Worm (Caenorhabditis elegans) whole organism, late embryonic: ENCODE measurements around the gene C37H5.14.

Experiments
- ceh-2 ChIP-seq: sonication (generic microtip); optimal IDR thresholded peaks from 2 replicates; lab custom pipeline; 2016; ENCODE audit warnings: missing genotype, missing genetic modification characterization, missing compliant biosample characterization
- ceh-48 ChIP-seq: sonication (generic microtip); optimal IDR thresholded peaks from 2 replicates; lab custom pipeline; 2016; ENCODE audit warnings: missing genetic modification characterization, inconsistent platforms, missing compliant biosample characterization
- ceh-6 ChIP-seq: fragments of 200-800 bp; sonication (Bioruptor generic); optimal IDR thresholded peaks from 2 replicates; lab custom pipeline; 2018; ENCODE audit warnings: mild to moderate bottlenecking, missing genetic modification characterization, missing compliant biosample characterization
- dmd-4 ChIP-seq: sonication (generic microtip); optimal IDR thresholded peaks from 2 replicates; lab custom pipeline; 2016; ENCODE audit warnings: borderline replicate concordance, missing genetic modification characterization, missing compliant biosample characterization
- hlh-30 ChIP-seq: sonication (generic microtip); optimal IDR thresholded peaks from 2 replicates; lab custom pipeline; 2017; ENCODE audit warnings: antibody characterized with exemption, missing genetic modification characterization, missing compliant biosample characterization; ENCODE audit not compliant: insufficient read depth
- pha-2 ChIP-seq: sonication (generic microtip); optimal IDR thresholded peaks from 2 replicates; lab custom pipeline; 2017; ENCODE audit warnings: mild to moderate bottlenecking, missing genetic modification characterization, missing compliant biosample characterization
- pha-4 ChIP-seq: fragments of 150-350 bp; optimal IDR thresholded peaks from 2 replicates; lab custom pipeline; 2018; ENCODE audit warnings: missing biosample characterization, missing genetic modification reagents, missing genetic modification characterization
- sox-2 ChIP-seq: fragments of 200-800 bp; sonication (Bioruptor generic); IDR thresholded peaks from 2 replicates; pipeline ENCODE4 v1.3.6; 2022; ENCODE audit warnings: missing genetic modification reagents, missing genetic modification characterization, missing compliant biosample characterization
- tbx-7 ChIP-seq: sonication (generic microtip); optimal IDR thresholded peaks from 2 replicates; lab custom pipeline; 2016; ENCODE audit warnings: missing genotype, missing genetic modification characterization, missing compliant biosample characterization
- ttx-3 ChIP-seq: sonication (generic microtip); optimal IDR thresholded peaks from 2 replicates; lab custom pipeline; 2016; ENCODE audit warnings: missing genetic modification reagents, missing genetic modification characterization, missing compliant biosample characterization

DNA sequence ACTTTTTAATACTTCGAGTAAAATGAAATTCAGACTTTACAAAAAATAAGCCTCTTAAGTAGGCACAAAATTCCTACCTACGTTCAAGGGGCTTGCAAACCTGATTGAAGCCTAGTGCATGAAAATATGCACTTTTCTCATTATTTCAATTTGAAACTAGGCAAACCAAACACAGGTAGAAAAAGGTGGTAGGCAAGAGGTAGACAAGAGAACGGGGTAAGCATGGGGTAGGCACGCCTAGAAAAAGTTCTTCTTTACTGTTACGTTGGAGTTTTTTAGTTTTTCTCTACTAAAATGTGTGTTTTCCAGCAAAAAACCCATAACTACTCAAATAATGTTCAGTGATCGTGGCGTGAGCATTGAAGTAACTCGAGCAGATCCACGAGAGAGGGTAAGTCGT lies 17.0 kb upstream of the C37H5.14 start, which contains the start of gene nex-4:
- no peak for TF ChIP-seq pha-2 (tag; lab: Kevin White, UChicago)
- TF ChIP-seq ceh-2 (tag; lab: Kevin White, UChicago), result no peak
- TF ChIP-seq sox-2 (GFP tag; lab: Robert Waterston, UW), result no peak
- no peak for TF ChIP-seq tbx-7
- no peak for TF ChIP-seq ceh-6 (GFP tag; lab: Kevin White, UChicago)
- TF ChIP-seq pha-4 (tag; lab: Kevin White, UChicago), result no peak
- TF ChIP-seq ceh-48 (tag; lab: Kevin White, UChicago), result no peak
- TF ChIP-seq ttx-3 (tag; lab: Kevin White, UChicago), result no peak
- TF ChIP-seq hlh-30 (tag; lab: Kevin White, UChicago), result no peak
- no peak for TF ChIP-seq dmd-4
